Fruit fly (Drosophila melanogaster) whole organism, embryonic: ENCODE data around the gene CG13247.

Experiments
- CG10565 ChIP-seq: fragments of 200-800 bp; sonication (Bioruptor generic); optimal IDR thresholded peaks from 3 replicates; lab custom pipeline; 2016; ENCODE audit warnings: missing biosample characterization, mild to moderate bottlenecking, missing genetic modification characterization
- CG4360 ChIP-seq: fragments of 200-800 bp; sonication (Bioruptor generic); IDR thresholded peaks from 2 replicates; pipeline ENCODE4 v1.3.6; 2022; ENCODE audit warnings: missing biosample characterization, missing genetic modification characterization
- Hmx ChIP-seq: fragments of 200-800 bp; sonication (Bioruptor generic); optimal IDR thresholded peaks from 2 replicates; lab custom pipeline; 2016; ENCODE audit warnings: missing biosample characterization, missing genetic modification characterization

DNA sequence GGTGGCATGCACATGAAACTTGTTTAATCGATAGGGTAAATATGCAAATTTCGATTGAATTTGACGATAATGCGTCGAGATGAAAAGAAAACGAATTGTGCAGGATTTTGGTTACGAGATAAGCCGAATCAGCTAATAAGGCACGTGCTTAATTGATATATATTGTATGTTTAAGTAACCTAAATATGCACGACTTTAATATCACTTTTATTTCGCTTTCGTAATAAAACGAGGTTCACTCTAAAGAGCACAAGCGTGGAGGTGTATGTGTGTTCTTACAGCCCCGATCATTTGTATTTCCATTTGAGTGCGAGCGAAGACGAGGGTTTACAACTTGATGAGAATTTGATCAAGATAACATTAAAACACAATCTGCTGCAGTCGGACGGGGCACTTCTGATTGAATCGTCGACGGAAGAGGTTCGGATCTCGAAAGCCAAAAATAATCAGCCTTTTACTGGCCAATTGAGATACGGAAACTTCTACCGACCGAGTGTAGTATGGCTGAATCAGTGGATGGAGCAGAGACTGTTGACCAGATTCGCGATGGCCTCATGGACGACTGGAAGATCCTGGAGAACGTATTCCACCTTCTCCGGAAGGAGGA is 16.3 kb upstream of the CG13247 start:
- TF ChIP-seq CG4360 = no peak
- no peak for TF ChIP-seq CG10565 (GFP tag; lab: Kevin White, UChicago)
- TF ChIP-seq Hmx (GFP tag; lab: Kevin White, UChicago) = no peak
